Worm (Caenorhabditis elegans) whole organism, young adult: Measurements from ENCODE around the gene deb-1.
A peak's percentile ranks its signal among the peaks of the same experiment; 100 is the strongest.

Experiments
- B0019.2 ChIP-seq: fragments of 200-800 bp; sonication (Bioruptor generic); conservative IDR thresholded peaks from 2 replicates; pipeline ENCODE4 v1.3.6; 2022; ENCODE audit warnings: missing genetic modification reagents, missing genetic modification characterization, missing compliant biosample characterization
- B0035.1 ChIP-seq: sonication (generic microtip); optimal IDR thresholded peaks from 2 replicates; lab custom pipeline; 2016; ENCODE audit warnings: missing genetic modification characterization, mild to moderate bottlenecking, missing compliant biosample characterization, missing genotype, missing genetic modification reagents
- C06A6.2 ChIP-seq: fragments of 200-800 bp; sonication (Bioruptor generic); conservative IDR thresholded peaks from 2 replicates; pipeline ENCODE4 v1.3.6; 2022; ENCODE audit warnings: missing genetic modification characterization, missing compliant biosample characterization
- D2030.7 ChIP-seq: fragments of 200-800 bp; sonication (Bioruptor generic); IDR thresholded peaks from 2 replicates; pipeline ENCODE4 v1.3.6; 2022; ENCODE audit warnings: missing genetic modification reagents, missing genetic modification characterization, missing compliant biosample characterization
- F10E7.11 ChIP-seq: sonication (generic microtip); optimal IDR thresholded peaks from 2 replicates; lab custom pipeline; 2017; ENCODE audit warnings: mild to moderate bottlenecking, missing genetic modification characterization, moderate library complexity, missing compliant biosample characterization
- F33H1.4 ChIP-seq: fragments of 200-800 bp; sonication (Bioruptor generic); IDR thresholded peaks from 2 replicates; pipeline ENCODE4 v1.3.6; 2022; ENCODE audit warnings: missing genetic modification reagents, missing genetic modification characterization, missing compliant biosample characterization
- F37B4.10 ChIP-seq: fragments of 200-800 bp; sonication (Bioruptor generic); IDR thresholded peaks from 2 replicates; pipeline ENCODE4 v1.3.6; 2022; ENCODE audit warnings: missing genetic modification characterization, missing compliant biosample characterization
- F52B5.7 ChIP-seq: sonication (generic microtip); optimal IDR thresholded peaks from 2 replicates; lab custom pipeline; 2016; ENCODE audit warnings: mild to moderate bottlenecking, missing genetic modification characterization, missing compliant biosample characterization
- F55B11.4 ChIP-seq: sonication (generic microtip); optimal IDR thresholded peaks from 2 replicates; lab custom pipeline; 2016; ENCODE audit warnings: missing compliant biosample characterization, missing genetic modification characterization, borderline replicate concordance; ENCODE audit not compliant: insufficient read depth
- K11D2.4 ChIP-seq: fragments of 200-800 bp; sonication (Bioruptor generic); IDR thresholded peaks from 2 replicates; pipeline ENCODE4 v1.3.6; 2022; ENCODE audit warnings: missing genetic modification reagents, missing genetic modification characterization, missing compliant biosample characterization
- Y56A3A.18 ChIP-seq: fragments of 200-800 bp; sonication (Bioruptor generic); IDR thresholded peaks from 2 replicates; pipeline ENCODE4 v1.3.6; 2022; ENCODE audit warnings: missing genetic modification reagents, missing genetic modification characterization, missing compliant biosample characterization
- attf-6 ChIP-seq: fragments of 200-800 bp; sonication (Bioruptor generic); IDR thresholded peaks from 2 replicates; pipeline ENCODE4 v1.3.6; 2022; ENCODE audit warnings: missing genetic modification reagents, missing genetic modification characterization, missing compliant biosample characterization
- bed-1 ChIP-seq: fragments of 200-800 bp; sonication (Bioruptor generic); IDR thresholded peaks from 2 replicates; pipeline ENCODE4 v1.3.6; 2022; ENCODE audit warnings: missing genetic modification reagents, missing genetic modification characterization, missing compliant biosample characterization
- ccch-3 ChIP-seq: fragments of 200-800 bp; sonication (Bioruptor generic); optimal IDR thresholded peaks from 2 replicates; lab custom pipeline; 2018; ENCODE audit warnings: mild to moderate bottlenecking, missing genetic modification characterization, missing compliant biosample characterization
- ceh-40 ChIP-seq: fragments of 200-800 bp; sonication (Bioruptor generic); IDR thresholded peaks from 2 replicates; pipeline ENCODE4 v1.3.6; 2022; ENCODE audit warnings: missing genetic modification characterization, missing compliant biosample characterization
- chd-7 ChIP-seq: sonication (generic microtip); optimal IDR thresholded peaks from 2 replicates; lab custom pipeline; 2016; ENCODE audit warnings: mild to moderate bottlenecking, missing genetic modification characterization, moderate library complexity, missing compliant biosample characterization
- dox-1 ChIP-seq: fragments of 200-800 bp; sonication (Bioruptor generic); IDR thresholded peaks from 2 replicates; pipeline ENCODE4 v1.3.6; 2022; ENCODE audit warnings: missing genetic modification reagents, missing genetic modification characterization, missing compliant biosample characterization
- efl-1 ChIP-seq: fragments of 150-350 bp; optimal IDR thresholded peaks from 2 replicates; lab custom pipeline; 2014; ENCODE audit warnings: missing biosample characterization, missing genetic modification reagents, missing genetic modification characterization
- egrh-3 ChIP-seq: fragments of 200-800 bp; sonication (Bioruptor generic); IDR thresholded peaks from 2 replicates; pipeline ENCODE4 v1.3.6; 2022; ENCODE audit warnings: missing genetic modification reagents, missing genetic modification characterization, missing compliant biosample characterization
- gei-17 ChIP-seq: fragments of 200-800 bp; sonication (Bioruptor generic); optimal IDR thresholded peaks from 2 replicates; lab custom pipeline; 2018; ENCODE audit warnings: mild to moderate bottlenecking, missing genetic modification characterization, missing compliant biosample characterization
- hmg-1.2 ChIP-seq: fragments of 200-800 bp; sonication (Bioruptor generic); IDR thresholded peaks from 2 replicates; pipeline ENCODE4 v1.3.6; 2022; ENCODE audit warnings: missing genetic modification reagents, missing genetic modification characterization, missing compliant biosample characterization
- hmg-20 ChIP-seq: fragments of 200-800 bp; sonication (Bioruptor generic); IDR thresholded peaks from 2 replicates; pipeline ENCODE4 v1.3.6; 2022; ENCODE audit warnings: missing genetic modification reagents, missing genetic modification characterization, missing compliant biosample characterization
- hsf-1 ChIP-seq: fragments of 200-800 bp; sonication (Bioruptor generic); IDR thresholded peaks from 2 replicates; pipeline ENCODE4 v1.3.6; 2022; ENCODE audit warnings: missing genetic modification reagents, missing genetic modification characterization, missing compliant biosample characterization
- lag-1 ChIP-seq: fragments of 200-800 bp; sonication (Bioruptor generic); IDR thresholded peaks from 2 replicates; pipeline ENCODE4 v1.3.6; 2022; ENCODE audit warnings: missing genetic modification reagents, missing genetic modification characterization, missing compliant biosample characterization
- lin-26 ChIP-seq: fragments of 200-800 bp; sonication (Bioruptor generic); IDR thresholded peaks from 2 replicates; pipeline ENCODE4 v1.3.6; 2022; ENCODE audit warnings: missing genetic modification reagents, missing genetic modification characterization, missing compliant biosample characterization
- lin-40 ChIP-seq: sonication (generic microtip); optimal IDR thresholded peaks from 2 replicates; lab custom pipeline; 2016; ENCODE audit warnings: missing genetic modification characterization, mild to moderate bottlenecking, missing compliant biosample characterization, missing genotype, missing genetic modification reagents
- lir-1 ChIP-seq: fragments of 200-800 bp; sonication (Bioruptor generic); conservative IDR thresholded peaks from 2 replicates; pipeline ENCODE4 v1.3.6; 2022; ENCODE audit warnings: missing genetic modification reagents, missing genetic modification characterization, missing compliant biosample characterization
- lsy-27 ChIP-seq: sonication (generic microtip); optimal IDR thresholded peaks from 2 replicates; lab custom pipeline; 2017; ENCODE audit warnings: missing genetic modification characterization, mild to moderate bottlenecking, missing compliant biosample characterization, antibody characterized with exemption, missing genotype, borderline replicate concordance; ENCODE audit not compliant: insufficient read depth
- madf-3 ChIP-seq: fragments of 200-800 bp; sonication (Bioruptor generic); IDR thresholded peaks from 2 replicates; pipeline ENCODE4 v1.3.6; 2022; ENCODE audit warnings: missing genetic modification reagents, missing genetic modification characterization, missing compliant biosample characterization
- madf-6 ChIP-seq: fragments of 200-800 bp; sonication (Bioruptor generic); IDR thresholded peaks from 2 replicates; pipeline ENCODE4 v1.3.6; 2022; ENCODE audit warnings: missing genetic modification reagents, missing genetic modification characterization, missing compliant biosample characterization
- madf-8 ChIP-seq: fragments of 200-800 bp; sonication (Bioruptor generic); conservative IDR thresholded peaks from 2 replicates; pipeline ENCODE4 v1.3.6; 2022; ENCODE audit warnings: missing genetic modification reagents, missing genetic modification characterization, missing compliant biosample characterization
- mel-28 ChIP-seq: sonication (generic microtip); optimal IDR thresholded peaks from 2 replicates; lab custom pipeline; 2016; ENCODE audit warnings: borderline replicate concordance, mild to moderate bottlenecking, missing genetic modification characterization, missing compliant biosample characterization
- nfya-1 ChIP-seq: sonication (generic microtip); optimal IDR thresholded peaks from 2 replicates; lab custom pipeline; 2017; ENCODE audit warnings: antibody characterized with exemption, missing compliant biosample characterization, missing genetic modification characterization, borderline replicate concordance; ENCODE audit not compliant: insufficient read depth
- nfya-2 ChIP-seq: fragments of 200-800 bp; sonication (Bioruptor generic); IDR thresholded peaks from 2 replicates; pipeline ENCODE4 v1.3.6; 2022; ENCODE audit warnings: missing genetic modification reagents, missing genetic modification characterization, missing compliant biosample characterization
- nhr-90 ChIP-seq: sonication (generic microtip); optimal IDR thresholded peaks from 2 replicates; lab custom pipeline; 2016; ENCODE audit warnings: missing genotype, mild to moderate bottlenecking, missing genetic modification characterization, missing compliant biosample characterization
- pbrm-1 ChIP-seq: fragments of 200-800 bp; sonication (Bioruptor generic); IDR thresholded peaks from 2 replicates; pipeline ENCODE4 v1.3.6; 2022; ENCODE audit warnings: missing genetic modification reagents, missing genetic modification characterization, missing compliant biosample characterization
- pha-4 ChIP-seq: fragments of 150-350 bp; sonication (generic microtip); optimal IDR thresholded peaks from 2 replicates; lab custom pipeline; 2014; ENCODE audit warnings: missing biosample characterization, missing genetic modification reagents, missing genetic modification characterization
- rcor-1 ChIP-seq: fragments of 200-800 bp; sonication (Bioruptor generic); IDR thresholded peaks from 2 replicates; pipeline ENCODE4 v1.3.6; 2022; ENCODE audit warnings: missing genetic modification reagents, missing genetic modification characterization, missing compliant biosample characterization
- sdz-38 ChIP-seq: sonication (generic microtip); optimal IDR thresholded peaks from 2 replicates; lab custom pipeline; 2016; ENCODE audit warnings: missing genotype, missing genetic modification characterization, missing compliant biosample characterization
- snpc-4 ChIP-seq, 5 experiments: fragments of 150-350 bp in 1 of 5; sonication (generic microtip) in 4 of 5; optimal IDR thresholded peaks; 2 replicates each; lab custom pipeline; 2014 to 2018; ENCODE audit warnings: missing genetic modification characterization in 5 of 5, missing biosample characterization in 3 of 5, antibody characterized with exemption in 2 of 5, mild to moderate bottlenecking in 2 of 5, missing compliant biosample characterization in 2 of 5, missing genotype in 2 of 5, moderate library complexity in 2 of 5, missing genetic modification reagents in 1 of 5
- somi-1 ChIP-seq: fragments of 200-800 bp; sonication (Bioruptor generic); optimal IDR thresholded peaks from 2 replicates; lab custom pipeline; 2018; ENCODE audit warnings: mild to moderate bottlenecking, missing genetic modification characterization, missing compliant biosample characterization
- tbx-9 ChIP-seq: sonication (generic microtip); optimal IDR thresholded peaks from 2 replicates; lab custom pipeline; 2016; ENCODE audit warnings: borderline replicate concordance, missing genetic modification characterization, inconsistent platforms, missing compliant biosample characterization
- tlf-1 ChIP-seq: fragments of 200-800 bp; sonication (Bioruptor generic); optimal IDR thresholded peaks from 2 replicates; lab custom pipeline; 2018; ENCODE audit warnings: mild to moderate bottlenecking, missing genetic modification characterization, missing compliant biosample characterization
- unc-62 ChIP-seq: fragments of 150-350 bp; optimal IDR thresholded peaks from 2 replicates; lab custom pipeline; 2014; ENCODE audit warnings: missing biosample characterization, missing genetic modification reagents, missing genetic modification characterization
- ztf-18 ChIP-seq: sonication (generic microtip); optimal IDR thresholded peaks from 2 replicates; lab custom pipeline; 2016; ENCODE audit warnings: missing genotype, mild to moderate bottlenecking, missing genetic modification characterization, missing compliant biosample characterization
- ztf-6 ChIP-seq: fragments of 200-800 bp; sonication (Bioruptor generic); IDR thresholded peaks from 2 replicates; pipeline ENCODE4 v1.3.6; 2022; ENCODE audit warnings: missing genetic modification reagents, missing genetic modification characterization, missing compliant biosample characterization

Gene deb-1

DNA sequence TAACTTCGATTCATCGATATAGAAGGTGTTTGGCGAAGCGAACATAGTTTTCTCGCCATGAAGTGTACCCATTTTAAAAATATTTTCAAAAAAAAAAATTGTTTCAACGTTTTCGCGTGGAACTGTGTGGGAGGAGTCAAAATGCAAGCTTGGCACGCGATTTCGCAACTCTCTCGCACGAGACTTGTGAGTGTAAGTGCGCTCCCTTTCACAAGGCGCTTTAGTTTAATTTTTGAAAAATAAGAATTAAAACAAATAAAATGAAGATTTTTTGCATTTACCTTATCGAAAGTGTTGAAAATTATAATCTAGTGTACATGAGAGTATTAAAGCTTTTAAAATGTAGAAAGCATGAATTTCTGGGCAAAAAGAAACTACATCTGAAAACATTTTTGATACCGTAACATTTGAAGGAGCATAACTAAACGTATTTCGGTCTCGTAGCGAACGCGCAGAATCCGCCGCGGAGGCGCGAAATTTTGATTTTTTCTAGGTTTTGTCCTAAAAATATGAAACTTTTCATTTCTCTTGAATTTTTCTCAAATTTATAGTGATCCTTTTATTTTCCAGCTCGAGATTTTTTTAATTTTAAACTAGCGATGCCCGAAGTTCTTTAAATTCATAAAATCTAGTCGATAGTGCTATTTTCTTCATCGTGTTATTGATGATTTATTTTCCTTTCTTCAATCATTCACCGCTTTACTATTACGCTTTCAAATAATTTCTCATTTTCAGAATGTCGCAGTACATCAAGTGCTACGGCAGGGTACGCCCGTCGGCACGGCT lies 54.4 kb downstream of the deb-1 start, which contains the start of the genes cogc-2 and klp-18 (continued):
- TF ChIP-seq F52B5.7 (tag; lab: Kevin White, UChicago), result no peak
- peak; percentile 57 for TF ChIP-seq snpc-4 (GFP tag; optimal IDR thresholded peaks at IDR 0.05; lab: Kevin White, UChicago)
- TF ChIP-seq snpc-4 (tag; optimal IDR thresholded peaks at IDR 0.05; lab: Kevin White, UChicago), result peak; percentile 2 to 89 (median 82)
- TF ChIP-seq D2030.7, result peak; percentile 98
- peak; percentile 10 for TF ChIP-seq chd-7 (tag; lab: Kevin White, UChicago)
- peak; percentile 49; the same call in 1 of the 2 replicates for TF ChIP-seq K11D2.4 (GFP tag; lab: Robert Waterston, UW)
- TF ChIP-seq Y56A3A.18, result no peak
- no peak for TF ChIP-seq ztf-6
- TF ChIP-seq mel-28 (tag; lab: Kevin White, UChicago), result no peak
- no peak for TF ChIP-seq lag-1 (GFP tag; lab: Robert Waterston, UW)
- TF ChIP-seq nhr-90 (tag; lab: Kevin White, UChicago), result no peak
- TF ChIP-seq F37B4.10 (GFP tag; lab: Robert Waterston, UW), result no peak
- no peak for TF ChIP-seq tbx-9 (tag; lab: Kevin White, UChicago)
- TF ChIP-seq F55B11.4 (tag; lab: Kevin White, UChicago), result no peak
- TF ChIP-seq egrh-3, result 0 out of 2 replicates have a peak, but pooled peaks have one; percentile 20
- TF ChIP-seq pbrm-1 (GFP tag; lab: Robert Waterston, UW), result peak; percentile 58; the same call in 1 of the 2 replicates
- peak; percentile 67 for TF ChIP-seq pha-4 (tag; lab: Kevin White, UChicago)
- TF ChIP-seq lsy-27 (tag; lab: Kevin White, UChicago), result no peak
- TF ChIP-seq rcor-1 (GFP tag; lab: Robert Waterston, UW), result peak; percentile 73; the same call in 1 of the 2 replicates
- no peak for TF ChIP-seq F10E7.11 (tag; lab: Kevin White, UChicago)
- no peak for TF ChIP-seq ceh-40 (GFP tag; lab: Robert Waterston, UW)
- TF ChIP-seq hmg-1.2 (GFP tag; lab: Robert Waterston, UW), result peak; percentile 52
- no peak for TF ChIP-seq ccch-3 (GFP tag; lab: Kevin White, UChicago)
- peak; percentile 75 for TF ChIP-seq lir-1 (GFP tag; lab: Robert Waterston, UW)
- TF ChIP-seq F33H1.4 (GFP tag; lab: Robert Waterston, UW), result peak; percentile 99
- peak; percentile 94 for TF ChIP-seq tlf-1 (GFP tag; lab: Kevin White, UChicago)
- TF ChIP-seq bed-1 (GFP tag; lab: Robert Waterston, UW), result no peak
- TF ChIP-seq C06A6.2 (GFP tag; lab: Robert Waterston, UW), result 0 out of 2 replicates have a peak, but pooled peaks have one; percentile 47
- peak; percentile 94 for TF ChIP-seq madf-3 (GFP tag; lab: Robert Waterston, UW)
- TF ChIP-seq madf-8, result peak; percentile 100
- TF ChIP-seq gei-17 (GFP tag; lab: Kevin White, UChicago), result no peak
- TF ChIP-seq hsf-1, result peak; percentile 89
- peak; percentile 26; the same call in 1 of the 2 replicates for TF ChIP-seq hmg-20
- no peak for TF ChIP-seq somi-1 (GFP tag; lab: Kevin White, UChicago)
- TF ChIP-seq ztf-18 (tag; lab: Kevin White, UChicago), result peak; percentile 84
- TF ChIP-seq nfya-2 (GFP tag; lab: Robert Waterston, UW), result no peak
- TF ChIP-seq lin-26 (GFP tag; lab: Robert Waterston, UW), result peak; percentile 43; the same call in 1 of the 2 replicates
- peak; percentile 87 for TF ChIP-seq attf-6 (GFP tag; lab: Robert Waterston, UW)
- no peak for TF ChIP-seq unc-62 (GFP tag; lab: Kevin White, UChicago)
- TF ChIP-seq nfya-1, result no peak
- peak; percentile 99 for TF ChIP-seq efl-1 (GFP tag; lab: Kevin White, UChicago)
- no peak for TF ChIP-seq sdz-38 (tag; lab: Kevin White, UChicago)
- peak; percentile 86 for TF ChIP-seq B0019.2
- peak; percentile 100 for TF ChIP-seq madf-6
- peak; percentile 62 for TF ChIP-seq lin-40 (tag; lab: Kevin White, UChicago)
- no peak for TF ChIP-seq B0035.1 (tag; lab: Kevin White, UChicago)
- peak; percentile 90 for TF ChIP-seq dox-1 (GFP tag; lab: Robert Waterston, UW)
